Fruit fly (Drosophila melanogaster): ENCODE results near the gene CG14971.

DNA sequence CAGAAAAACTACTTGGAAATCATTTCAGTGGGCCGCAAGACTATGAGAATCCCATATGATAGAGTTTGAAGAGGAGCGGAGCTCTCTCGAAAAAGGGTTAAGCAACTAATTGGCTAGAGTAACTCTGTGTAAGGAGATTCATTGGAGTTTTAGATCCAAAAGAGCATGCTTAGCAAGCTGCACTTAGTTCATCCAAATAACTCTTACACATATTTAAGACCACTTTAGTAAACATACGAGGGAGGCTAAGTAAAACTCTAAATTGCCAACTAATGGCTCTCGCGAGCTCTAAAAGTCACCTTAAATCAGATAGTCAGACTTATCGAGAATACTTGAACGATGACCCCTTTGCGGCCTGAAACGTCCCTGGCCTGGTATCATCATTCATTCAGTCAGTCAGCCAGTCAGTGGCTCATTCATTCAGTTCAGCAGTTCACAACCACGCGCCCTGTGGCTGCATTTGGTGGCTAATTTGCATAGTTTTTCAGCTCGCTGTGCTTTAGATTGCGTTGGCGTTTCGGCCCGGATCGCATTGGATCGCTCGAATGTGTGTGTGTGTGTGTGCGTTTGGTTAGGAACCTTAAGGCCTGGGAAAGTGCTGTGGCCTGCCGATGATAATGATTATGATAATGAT lies 16.1 kb downstream of the CG14971 start:
- TF ChIP-seq psq (optimal IDR thresholded peaks at IDR 0.05) (no peak), ttk (optimal IDR thresholded peaks at IDR 0.05) (no peak), Sin3A (optimal IDR thresholded peaks at IDR 0.05) (no peak), Myc (optimal IDR thresholded peaks at IDR 0.05) (no peak)

Measured in Kc167 (cell line).